Worm (Caenorhabditis elegans): ENCODE measurements around the gene str-188.

Gene str-188

DNA sequence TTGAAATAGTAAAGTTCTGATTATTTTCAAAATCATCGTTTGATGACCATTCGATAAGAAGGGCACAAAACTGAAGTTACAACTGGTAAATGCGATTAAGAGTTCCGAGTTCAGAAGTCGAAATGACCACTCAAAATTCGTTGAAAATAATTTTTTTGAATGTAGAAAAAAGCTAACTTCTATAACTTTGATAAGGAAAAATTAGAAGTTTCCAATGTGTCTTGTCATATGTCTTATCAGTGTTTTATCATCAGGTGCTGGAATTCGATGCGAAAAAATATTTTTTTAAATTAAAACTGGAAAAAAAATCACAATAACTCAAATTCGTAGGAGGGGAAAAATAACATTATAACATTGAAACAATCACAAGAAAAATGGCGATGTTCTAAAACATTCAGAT, 9.2 kb downstream of the str-188 start (continued):
- TF ChIP-seq egl-43 (GFP tag; IDR thresholded peaks at IDR 0.05) (no peak), dve-1 (tag; optimal IDR thresholded peaks at IDR 0.05; ENCODE audit: insufficient read depth) (peak; percentile 32), dmd-6 (GFP tag; IDR thresholded peaks at IDR 0.05) (peak; percentile 30; the same call in 1 of the 2 replicates), tag-97 (GFP tag; IDR thresholded peaks at IDR 0.05) (no peak), nhr-237 (tag; optimal IDR thresholded peaks at IDR 0.05) (no peak), nhr-11 (tag; optimal IDR thresholded peaks at IDR 0.05) (no peak), hif-1 (tag; optimal IDR thresholded peaks at IDR 0.05) (no peak), dmd-9 (GFP tag; IDR thresholded peaks at IDR 0.05) (no peak), ces-1 (GFP tag; optimal IDR thresholded peaks at IDR 0.05) (no peak)

- TF ChIP-seq lin-39 (tag; optimal IDR thresholded peaks at IDR 0.05) (no peak), ctbp-1 (GFP tag; IDR thresholded peaks at IDR 0.05) (0 out of 2 replicates have a peak, but pooled peaks have one; percentile 34), zip-11 (GFP tag; IDR thresholded peaks at IDR 0.05) (no peak), nhr-6 (tag; optimal IDR thresholded peaks at IDR 0.05) (peak; percentile 84), madf-9 (GFP tag; conservative IDR thresholded peaks at IDR 0.05) (no peak), ztf-11 (tag; optimal IDR thresholded peaks at IDR 0.05) (no peak), T26A8.4 (GFP tag; IDR thresholded peaks at IDR 0.05) (no peak), lsy-2 (tag; optimal IDR thresholded peaks at IDR 0.05) (peak in 1 of 2 experiments; percentile 89), tag-97 (GFP tag; IDR thresholded peaks at IDR 0.05) (no peak), pqm-1 (tag; optimal IDR thresholded peaks at IDR 0.05) (peak; percentile 27), dpl-1 (GFP tag; optimal IDR thresholded peaks at IDR 0.05) (peak; percentile 70), ceh-32 (tag; optimal IDR thresholded peaks at IDR 0.05; ENCODE audit: poor library complexity) (no peak), T20F7.1 (GFP tag; optimal IDR thresholded peaks at IDR 0.05) (peak; percentile 63), daf-12 (tag; optimal IDR thresholded peaks at IDR 0.05) (no peak), mdl-1 (tag; optimal IDR thresholded peaks at IDR 0.05) (peak in 1 of 2 experiments; percentile 33), set-16 (GFP tag; IDR thresholded peaks at IDR 0.05) (no peak), rbr-2 (tag; optimal IDR thresholded peaks at IDR 0.05) (peak; percentile 34), hlh-11 (tag; optimal IDR thresholded peaks at IDR 0.05) (peak; percentile 62), lin-38 (GFP tag; IDR thresholded peaks at IDR 0.05) (peak; percentile 78), mes-2 (tag; optimal IDR thresholded peaks at IDR 0.05; ENCODE audit: poor library complexity, severe bottlenecking) (peak; percentile 67), aha-1 (tag) (peak; percentile 78), lin-13 (GFP tag; optimal IDR thresholded peaks at IDR 0.05) (peak; percentile 43), dmd-8 (GFP tag; IDR thresholded peaks at IDR 0.05) (no peak), nhr-42 (GFP tag; IDR thresholded peaks at IDR 0.05) (no peak), pha-4 (GFP tag; IDR thresholded peaks at IDR 0.05) (no peak), pha-4 (tag; optimal IDR thresholded peaks at IDR 0.05) (peak; percentile 67), egl-43 (GFP tag; IDR thresholded peaks at IDR 0.05) (no peak), mep-1 (tag; optimal IDR thresholded peaks at IDR 0.05) (peak; percentile 77), hif-1 (tag; optimal IDR thresholded peaks at IDR 0.05) (peak in 1 of 2 experiments; percentile 40), hlh-30 (tag; optimal IDR thresholded peaks at IDR 0.05; ENCODE audit: insufficient read depth) (peak; percentile 74), dmd-6 (GFP tag; IDR thresholded peaks at IDR 0.05) (peak; percentile 40; the same call in 1 of the 2 replicates), nhr-102 (tag; optimal IDR thresholded peaks at IDR 0.05) (peak; percentile 10), nhr-10 (tag; optimal IDR thresholded peaks at IDR 0.05) (no peak), daf-16 (GFP tag; optimal IDR thresholded peaks at IDR 0.05) (no peak), daf-16 (tag; optimal IDR thresholded peaks at IDR 0.05) (peak; percentile 82), dve-1 (tag; optimal IDR thresholded peaks at IDR 0.05; ENCODE audit: insufficient read depth) (peak; percentile 65), hmg-1.1 (GFP tag; IDR thresholded peaks at IDR 0.05) (peak; percentile 39; the same call in 1 of the 2 replicates), fkh-10 (GFP tag; optimal IDR thresholded peaks at IDR 0.05) (peak; percentile 4), nhr-28 (tag; optimal IDR thresholded peaks at IDR 0.05) (peak; percentile 57), nhr-77 (tag; optimal IDR thresholded peaks at IDR 0.05) (peak; percentile 66)
These were observed 13.1 kb downstream of the str-188 start, which contains the start of the genes aagr-3 and drap-1 for ce11 chrV:9729462-9730162. TSS of gene aagr-3 (minus strand) at chrV:9729512. TSS of gene drap-1 (plus strand) at chrV:9730106.

Measured in whole organism, L4 larva.